Worm (Caenorhabditis elegans) whole organism, midembryonic: ENCODE measurements around the gene F18E9.1.

Experiments
- cog-1 ChIP-seq: sonication (generic microtip); optimal IDR thresholded peaks from 2 replicates; lab custom pipeline; 2016; ENCODE audit warnings: missing genetic modification characterization, missing compliant biosample characterization
- flt-1 ChIP-seq: fragments of 200-800 bp; sonication (Bioruptor generic); IDR thresholded peaks from 2 replicates; pipeline ENCODE4 v1.3.6; 2022; ENCODE audit warnings: missing genetic modification characterization, missing compliant biosample characterization
- med-1 ChIP-seq: sonication (generic microtip); optimal IDR thresholded peaks from 2 replicates; lab custom pipeline; 2017; ENCODE audit warnings: missing genetic modification characterization, mild to moderate bottlenecking, missing compliant biosample characterization, antibody characterized with exemption, missing genetic modification reagents; ENCODE audit not compliant: insufficient read depth
- ref-1 ChIP-seq: fragments of 200-800 bp; sonication (Bioruptor generic); conservative IDR thresholded peaks from 2 replicates; pipeline ENCODE4 v1.3.6; 2022; ENCODE audit warnings: missing genetic modification reagents, missing genetic modification characterization, missing compliant biosample characterization
- ztf-23 ChIP-seq: fragments of 200-800 bp; sonication (Bioruptor generic); IDR thresholded peaks from 2 replicates; pipeline ENCODE4 v1.3.6; 2022; ENCODE audit warnings: missing genetic modification reagents, missing genetic modification characterization, missing compliant biosample characterization

DNA sequence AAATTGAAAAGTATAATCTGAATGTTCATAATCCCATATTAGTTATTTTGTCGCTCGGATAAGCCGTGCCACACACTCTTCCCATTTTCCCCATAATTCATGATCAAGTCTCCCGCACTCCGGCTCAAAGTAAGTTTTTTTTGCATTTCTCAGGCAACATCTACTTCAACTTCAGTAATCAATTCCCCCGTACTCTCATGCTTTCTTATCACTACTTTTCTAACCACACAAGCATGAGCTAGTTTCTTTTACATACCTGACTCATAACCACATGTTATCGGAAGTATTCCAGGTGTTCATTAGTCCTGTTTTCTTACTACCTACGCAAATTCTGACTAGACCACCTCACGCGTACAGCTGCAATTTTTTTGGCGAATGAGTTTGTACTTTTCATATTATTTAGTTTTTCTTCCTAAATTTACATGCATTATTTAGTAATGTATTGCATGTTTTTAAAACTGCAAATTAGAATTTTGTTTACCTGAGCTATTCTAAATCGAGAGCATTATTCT is 34.8 kb upstream of the F18E9.1 start:
- TF ChIP-seq flt-1 (GFP tag; lab: Robert Waterston, UW) (no peak), med-1 (GFP tag; lab: Kevin White, UChicago) (no peak), ref-1 (GFP tag; lab: Robert Waterston, UW) (no peak), ztf-23 (GFP tag; lab: Robert Waterston, UW) (no peak), cog-1 (tag; lab: Kevin White, UChicago) (no peak)
